Worm (Caenorhabditis elegans) whole organism, young adult: ENCODE results near the gene fbxa-135.

Experiments used
- bed-2 ChIP-seq: fragments of 200-800 bp; sonication (Bioruptor generic); IDR thresholded peaks from 2 replicates; pipeline ENCODE4 v1.3.6; 2022; ENCODE audit warnings: missing genetic modification reagents, missing genetic modification characterization, missing compliant biosample characterization
- lin-35 ChIP-seq, 3 experiments: fragments of 150-350 bp in 2 of 3; sonication (generic microtip) in 1 of 3; optimal IDR thresholded peaks; 2 replicates each; lab custom pipeline; 2014 to 2018; ENCODE audit warnings: missing biosample characterization in 3 of 3, missing genetic modification characterization in 3 of 3, missing genetic modification reagents in 3 of 3
- unc-62 ChIP-seq: fragments of 150-350 bp; optimal IDR thresholded peaks from 2 replicates; lab custom pipeline; 2014; ENCODE audit warnings: missing biosample characterization, missing genetic modification reagents, missing genetic modification characterization

DNA sequence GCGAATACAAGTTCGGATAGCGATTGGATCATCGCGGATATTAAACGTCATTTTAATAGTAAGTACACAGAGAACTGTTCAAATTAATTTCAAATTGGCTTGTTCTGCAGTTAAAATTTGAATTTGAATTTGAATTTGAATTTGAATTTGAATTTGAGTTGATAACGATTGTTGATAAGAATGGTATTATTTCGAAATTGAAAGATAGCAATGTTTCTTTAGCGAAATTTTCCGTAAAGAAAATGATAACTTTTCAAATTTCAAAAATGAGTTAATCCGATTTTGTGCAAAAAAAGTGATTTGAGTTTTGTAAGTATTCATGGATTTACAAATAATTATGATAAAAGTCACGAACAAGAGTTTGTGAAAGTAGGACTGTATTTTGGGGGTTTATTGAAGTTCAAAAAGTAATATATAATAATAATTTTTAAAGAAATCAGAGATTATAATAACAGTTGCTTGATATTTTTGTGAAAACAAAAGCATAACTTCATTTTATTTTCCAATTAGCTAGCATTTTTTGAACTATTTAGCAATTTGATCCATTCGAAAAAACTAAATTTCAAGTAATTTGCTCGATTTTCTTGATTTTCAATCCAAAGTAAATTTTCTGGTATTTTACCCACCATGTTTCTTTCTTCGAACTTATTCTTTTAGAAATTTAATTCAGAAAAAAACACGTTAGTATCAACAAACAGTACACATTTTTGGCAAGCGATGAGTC lies 23.5 kb downstream of the fbxa-135 start, which contains the start of gene Y36E3A.2:
- TF ChIP-seq bed-2 (GFP tag; lab: Robert Waterston, UW) (no peak), unc-62 (no peak), lin-35 (GFP tag; optimal IDR thresholded peaks at IDR 0.05; lab: Kevin White, UChicago) (no peak)
